Worm (Caenorhabditis elegans): Measurements from ENCODE around the gene C45B11.8.
A peak's percentile ranks its signal among the peaks of the same experiment; 100 is the strongest.

C45B11.8 gene

ce11 chrV:11040020-11040419 is 553 bp upstream of the C45B11.8 start, which contains the start of gene C45B11.9:
C45B11.9 (plus strand) TSS chrV:11040320.
- no peak for TF ChIP-seq tbx-2 (tag; optimal IDR thresholded peaks at IDR 0.05)

ce11 chrV:11041499-11041898 is 926 bp downstream of the C45B11.8 start, which contains the start of gene C45B11.5:
C45B11.5 (plus strand) TSS chrV:11041799.
- TF ChIP-seq fkh-8 (tag; optimal IDR thresholded peaks at IDR 0.05) (no peak), ama-1 (optimal IDR thresholded peaks at IDR 0.05) (no peak), pqm-1 (tag; optimal IDR thresholded peaks at IDR 0.05) (no peak), nhr-76 (tag; optimal IDR thresholded peaks at IDR 0.05) (no peak), ztf-4 (tag; optimal IDR thresholded peaks at IDR 0.05) (no peak), elt-3 (tag; optimal IDR thresholded peaks at IDR 0.05) (no peak)

ce11 chrV:11042538-11042937 is 2.0 kb downstream of the C45B11.8 start, which contains the start of gene C45B11.2:
C45B11.2 (plus strand) TSS chrV:11042710.
- TF ChIP-seq blmp-1 (tag; optimal IDR thresholded peaks at IDR 0.05) (no peak), lir-3 (tag; optimal IDR thresholded peaks at IDR 0.05; ENCODE audit: poor library complexity) (no peak), aha-1 (tag; optimal IDR thresholded peaks at IDR 0.05) (no peak), lsy-2 (tag; optimal IDR thresholded peaks at IDR 0.05) (no peak), ztf-11 (tag; optimal IDR thresholded peaks at IDR 0.05) (no peak)

DNA sequence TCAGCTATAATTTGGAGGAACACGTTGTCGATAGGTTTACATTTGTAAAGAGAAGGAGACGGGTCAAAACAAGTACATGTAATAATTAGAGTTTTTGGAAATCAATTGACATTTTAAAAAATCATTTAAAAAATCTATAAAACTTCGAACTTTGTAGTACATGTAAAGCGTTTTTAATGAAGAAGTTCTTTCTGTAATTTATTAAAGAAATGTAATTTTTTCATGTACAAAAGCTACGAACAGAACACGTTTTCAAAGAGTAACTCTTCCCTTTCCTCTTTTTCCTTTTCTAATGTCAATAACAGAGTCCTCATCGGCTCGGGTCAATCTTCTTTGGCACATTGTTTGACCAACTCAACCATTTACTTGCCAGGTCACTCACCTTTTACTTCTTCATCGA is 3.2 kb downstream of the C45B11.8 start, which contains the start of gene C45B11.6:
TSS of gene C45B11.6 (plus strand) at position 301 of the 400 bp plus-strand sequence.
- no peak for TF ChIP-seq alr-1 (tag; optimal IDR thresholded peaks at IDR 0.05; ENCODE audit: borderline replicate concordance)
- TF ChIP-seq lir-3 (tag; optimal IDR thresholded peaks at IDR 0.05; ENCODE audit: poor library complexity) = no peak
- no peak for TF ChIP-seq C34B4.2 (tag; optimal IDR thresholded peaks at IDR 0.05)
- TF ChIP-seq mab-9 (GFP tag; IDR thresholded peaks at IDR 0.05) = no peak
- no peak for TF ChIP-seq unc-30 (tag; optimal IDR thresholded peaks at IDR 0.05)
- TF ChIP-seq aha-1 (tag; optimal IDR thresholded peaks at IDR 0.05) = no peak
- TF ChIP-seq nhr-28 (tag; optimal IDR thresholded peaks at IDR 0.05) = no peak
- no peak for TF ChIP-seq nhr-19 (GFP tag; conservative IDR thresholded peaks at IDR 0.05)
- TF ChIP-seq pqm-1 (tag; optimal IDR thresholded peaks at IDR 0.05) = no peak
- TF ChIP-seq zag-1 (tag; optimal IDR thresholded peaks at IDR 0.05) = no peak
- TF ChIP-seq ces-1 (GFP tag; optimal IDR thresholded peaks at IDR 0.05) = no peak
- TF ChIP-seq lin-14 (GFP tag; optimal IDR thresholded peaks at IDR 0.05) = no peak

DNA sequence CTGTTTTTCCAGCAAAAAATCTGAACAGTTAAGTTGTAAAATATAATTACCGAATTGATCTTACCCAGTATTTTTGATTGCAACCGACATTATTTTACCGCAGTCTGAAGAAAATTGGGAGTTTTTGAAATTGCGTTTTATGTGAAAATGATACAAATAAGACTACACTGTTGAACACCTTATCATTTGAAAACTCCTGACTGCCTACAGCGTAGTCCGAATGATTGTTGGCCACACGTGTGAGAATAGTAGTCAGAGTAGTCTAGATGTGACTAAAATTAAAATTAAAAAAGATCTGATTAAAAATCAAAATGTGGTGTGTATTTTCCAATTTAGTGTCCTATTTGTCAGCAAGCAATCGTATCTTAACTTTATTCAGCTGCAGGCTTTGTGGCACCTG is 6.2 kb downstream of the C45B11.8 start, which contains the start of gene dhs-18:
TSS of gene dhs-18 (minus strand) at position 104 of the 400 bp plus-strand sequence.
- TF ChIP-seq aha-1 (tag; optimal IDR thresholded peaks at IDR 0.05) (no peak), dpl-1 (GFP tag; optimal IDR thresholded peaks at IDR 0.05) (no peak), grh-1 (GFP tag; IDR thresholded peaks at IDR 0.05) (no peak), egl-13 (tag; optimal IDR thresholded peaks at IDR 0.05) (no peak), nhr-20 (tag; optimal IDR thresholded peaks at IDR 0.05) (peak; percentile 73), fos-1 (tag; optimal IDR thresholded peaks at IDR 0.05) (no peak), lsy-2 (tag; optimal IDR thresholded peaks at IDR 0.05) (no peak), ets-5 (GFP tag; IDR thresholded peaks at IDR 0.05) (no peak), lin-14 (GFP tag; optimal IDR thresholded peaks at IDR 0.05) (no peak), ceh-90 (tag; optimal IDR thresholded peaks at IDR 0.05) (no peak), efl-3 (GFP tag; optimal IDR thresholded peaks at IDR 0.05) (no peak), ceh-82 (tag; optimal IDR thresholded peaks at IDR 0.05) (no peak), nhr-71 (tag; optimal IDR thresholded peaks at IDR 0.05) (no peak), lin-35 (GFP tag; optimal IDR thresholded peaks at IDR 0.05) (peak in 1 of 2 experiments; percentile 6)

DNA sequence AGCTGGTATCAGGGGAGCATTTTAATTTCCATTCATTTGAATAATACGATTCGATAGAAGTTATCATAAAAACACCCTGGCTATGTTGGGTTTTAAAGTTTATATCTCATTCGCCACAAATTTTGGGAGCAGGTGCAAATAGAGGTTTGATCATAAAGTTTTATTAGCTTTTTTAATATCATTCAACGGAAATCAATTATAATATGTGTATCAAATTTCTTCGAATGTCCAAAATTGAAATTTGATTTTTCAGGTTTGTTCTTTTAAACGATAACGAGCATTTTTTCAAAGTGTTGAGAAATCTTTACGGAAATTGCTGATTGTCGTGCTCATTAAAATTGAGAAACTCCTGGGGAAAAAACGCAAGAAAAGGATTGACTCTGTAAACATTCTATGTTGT is 8.1 kb downstream of the C45B11.8 start, which contains the start of gene srh-74:
TSS of gene srh-74 (minus strand) at position 101 of the 400 bp plus-strand sequence.
- TF ChIP-seq isw-1 (GFP tag; IDR thresholded peaks at IDR 0.05) = no peak
- no peak for TF ChIP-seq snpc-4 (tag; optimal IDR thresholded peaks at IDR 0.05)
- TF ChIP-seq nhr-28 (tag; optimal IDR thresholded peaks at IDR 0.05) = no peak
- TF ChIP-seq efl-1 (optimal IDR thresholded peaks at IDR 0.05) = no peak
- no peak for TF ChIP-seq efl-1 (GFP tag; optimal IDR thresholded peaks at IDR 0.05 in 1 of 2)
- TF ChIP-seq nhr-84 (tag; optimal IDR thresholded peaks at IDR 0.05) = no peak
- TF ChIP-seq dsc-1 (tag; optimal IDR thresholded peaks at IDR 0.05) = no peak
- no peak for TF ChIP-seq egl-27 (tag; optimal IDR thresholded peaks at IDR 0.05)

All from whole organism, L1 larva.